Worm (Caenorhabditis elegans): Measurements from ENCODE around the gene dot-1.2.

DNA sequence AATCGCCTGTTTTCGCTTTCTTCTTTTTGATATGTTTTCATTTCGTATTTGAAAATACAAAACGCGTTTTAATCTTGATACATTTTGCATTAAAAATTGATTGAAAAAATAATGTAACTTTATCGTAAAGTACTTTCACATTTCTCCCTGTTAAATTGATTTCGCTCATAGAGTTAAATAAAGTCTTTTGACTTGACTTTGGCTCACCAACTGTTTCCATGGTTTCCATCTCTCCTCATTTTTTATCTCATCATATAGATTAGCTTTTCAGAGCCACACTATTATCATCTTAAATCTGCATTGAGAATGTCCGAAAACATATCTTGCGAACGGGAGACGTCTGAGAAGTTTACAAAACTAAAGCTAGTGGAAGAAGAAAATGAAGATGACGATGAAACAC, 5.9 kb downstream of the dot-1.2 start, which contains the start of gene F54F7.10:
- TF ChIP-seq ceh-39 (tag; optimal IDR thresholded peaks at IDR 0.05) (no peak), mep-1 (tag; optimal IDR thresholded peaks at IDR 0.05) (no peak), nhr-12 (tag; optimal IDR thresholded peaks at IDR 0.05) (no peak), lsy-2 (tag; optimal IDR thresholded peaks at IDR 0.05) (no peak), unc-62 (GFP tag; optimal IDR thresholded peaks at IDR 0.05) (no peak), tbx-8 (GFP tag; optimal IDR thresholded peaks at IDR 0.05) (no peak), nhr-237 (tag; optimal IDR thresholded peaks at IDR 0.05) (no peak), nhr-76 (tag; optimal IDR thresholded peaks at IDR 0.05) (no peak), bed-3 (GFP tag; optimal IDR thresholded peaks at IDR 0.05) (no peak), ces-1 (GFP tag; optimal IDR thresholded peaks at IDR 0.05) (no peak)

Measured in whole organism, mixed stage, embryonic.